Fruit fly (Drosophila melanogaster): ENCODE results near the gene Cdk8.
"Not testable (repeated sequence)": the region's sequence is repeated elsewhere in the genome, so short reads cannot be mapped to it uniquely, and the experiment has no call there.

- not testable (repeated sequence) for TF ChIP-seq CG8478, CTCF (optimal IDR thresholded peaks at IDR 0.05)
These were observed 40.4 kb downstream of the Cdk8 start, which contains the start of gene Ilp1 for dm6 chr3L:9798120-9798519.

Data from S2 (cell line).